Fruit fly (Drosophila melanogaster) whole organism, embryonic: ENCODE results near the gene CG7914.

Source experiments
- B-H1 ChIP-seq: fragments of 200-800 bp; sonication (Bioruptor generic); IDR thresholded peaks from 3 replicates; pipeline ENCODE4 v1.3.6; 2022; ENCODE audit warnings: missing biosample characterization, missing genetic modification characterization
- CG10565 ChIP-seq: fragments of 200-800 bp; sonication (Bioruptor generic); optimal IDR thresholded peaks from 3 replicates; lab custom pipeline; 2016; ENCODE audit warnings: missing biosample characterization, mild to moderate bottlenecking, missing genetic modification characterization
- CG11398 ChIP-seq: fragments of 200-800 bp; sonication (Bioruptor generic); optimal IDR thresholded peaks from 2 replicates; lab custom pipeline; 2016; ENCODE audit warnings: missing biosample characterization, missing genetic modification characterization
- CG12391 ChIP-seq: fragments of 200-800 bp; sonication (Bioruptor generic); optimal IDR thresholded peaks from 3 replicates; lab custom pipeline; 2018; ENCODE audit warnings: missing biosample characterization, mild to moderate bottlenecking, missing genetic modification characterization, moderate library complexity
- CG13123 ChIP-seq: fragments of 200-800 bp; sonication (Bioruptor generic); optimal IDR thresholded peaks from 2 replicates; lab custom pipeline; 2016; ENCODE audit warnings: missing biosample characterization, missing genetic modification characterization
- CG13894 ChIP-seq: fragments of 200-800 bp; sonication (Bioruptor generic); optimal IDR thresholded peaks from 3 replicates; lab custom pipeline; 2018; ENCODE audit warnings: missing biosample characterization, mild to moderate bottlenecking, missing genetic modification characterization, moderate library complexity
- CG15601 ChIP-seq: fragments of 200-800 bp; sonication (Bioruptor generic); optimal IDR thresholded peaks from 3 replicates; lab custom pipeline; 2019; ENCODE audit warnings: missing biosample characterization, mild to moderate bottlenecking, missing genetic modification characterization, moderate library complexity
- CG2678 ChIP-seq: fragments of 200-800 bp; sonication (Bioruptor generic); optimal IDR thresholded peaks from 3 replicates; lab custom pipeline; 2019; ENCODE audit warnings: missing biosample characterization, mild to moderate bottlenecking, missing genetic modification characterization, moderate library complexity
- CG31224 ChIP-seq: fragments of 200-800 bp; sonication (Bioruptor generic); IDR thresholded peaks from 2 replicates; pipeline ENCODE4 v1.3.6; 2022; ENCODE audit warnings: missing biosample characterization, missing genetic modification characterization
- CG34224 ChIP-seq: fragments of 200-800 bp; sonication (Bioruptor generic); IDR thresholded peaks from 3 replicates; pipeline ENCODE4 v1.3.6; 2022; ENCODE audit warnings: missing biosample characterization, missing genetic modification characterization; ENCODE audit not compliant: partially characterized antibody
- CG3995 ChIP-seq: fragments of 200-800 bp; sonication (Bioruptor generic); optimal IDR thresholded peaks from 3 replicates; lab custom pipeline; 2016; ENCODE audit warnings: missing biosample characterization, missing genetic modification characterization
- CG4282 ChIP-seq: fragments of 200-800 bp; sonication (Bioruptor generic); optimal IDR thresholded peaks from 2 replicates; lab custom pipeline; 2016; ENCODE audit warnings: missing biosample characterization, missing genetic modification characterization
- CG6175 ChIP-seq: fragments of 200-800 bp; sonication (Bioruptor generic); IDR thresholded peaks from 3 replicates; pipeline ENCODE4 v1.3.6; 2022; ENCODE audit warnings: missing biosample characterization, missing genetic modification characterization
- CG6654 ChIP-seq: fragments of 200-800 bp; sonication (Bioruptor generic); optimal IDR thresholded peaks from 2 replicates; lab custom pipeline; 2017; ENCODE audit warnings: missing biosample characterization, mild to moderate bottlenecking, missing genetic modification characterization
- CG6791 ChIP-seq: fragments of 200-800 bp; sonication (Bioruptor generic); IDR thresholded peaks from 3 replicates; pipeline ENCODE4 v1.3.6; 2022; ENCODE audit warnings: missing biosample characterization, missing genetic modification characterization; ENCODE audit not compliant: partially characterized antibody
- CG6854 ChIP-seq: fragments of 200-800 bp; sonication (Bioruptor generic); optimal IDR thresholded peaks from 3 replicates; lab custom pipeline; 2017; ENCODE audit warnings: missing biosample characterization, mild to moderate bottlenecking, missing genetic modification characterization
- CG8281 ChIP-seq: fragments of 200-800 bp; sonication (Bioruptor generic); optimal IDR thresholded peaks from 2 replicates; lab custom pipeline; 2018; ENCODE audit warnings: missing biosample characterization, mild to moderate bottlenecking, missing genetic modification characterization, moderate library complexity
- CG9437 ChIP-seq: fragments of 200-800 bp; sonication (Bioruptor generic); optimal IDR thresholded peaks from 2 replicates; lab custom pipeline; 2018; ENCODE audit warnings: missing biosample characterization, mild to moderate bottlenecking, missing genetic modification characterization
- CG9817 ChIP-seq: fragments of 200-800 bp; sonication (Bioruptor generic); optimal IDR thresholded peaks from 2 replicates; lab custom pipeline; 2018; ENCODE audit warnings: missing biosample characterization, mild to moderate bottlenecking, missing genetic modification characterization, moderate library complexity
- CHES-1-like ChIP-seq: fragments of 200-800 bp; sonication (Bioruptor generic); optimal IDR thresholded peaks from 2 replicates; lab custom pipeline; 2016; ENCODE audit warnings: missing biosample characterization, missing genetic modification characterization
- CTCF ChIP-seq: fragments of 200-800 bp; sonication (Bioruptor generic); optimal IDR thresholded peaks from 2 replicates; lab custom pipeline; 2017; ENCODE audit warnings: missing biosample characterization, mild to moderate bottlenecking, missing genetic modification characterization, moderate library complexity
- Gug ChIP-seq: fragments of 200-800 bp; sonication (Bioruptor generic); IDR thresholded peaks from 4 replicates; pipeline ENCODE4 v1.3.6; 2022; ENCODE audit warnings: missing biosample characterization, missing genetic modification characterization
- HLHmδ ChIP-seq: fragments of 200-800 bp; sonication (Bioruptor generic); optimal IDR thresholded peaks from 2 replicates; lab custom pipeline; 2018; ENCODE audit warnings: missing biosample characterization, mild to moderate bottlenecking, missing genetic modification characterization, moderate library complexity
- HmgD ChIP-seq: fragments of 200-800 bp; sonication (Bioruptor generic); optimal IDR thresholded peaks from 3 replicates; lab custom pipeline; 2016; ENCODE audit warnings: missing biosample characterization, missing genetic modification characterization
- Hr3 ChIP-seq: fragments of 200-800 bp; sonication (Bioruptor generic); optimal IDR thresholded peaks from 3 replicates; lab custom pipeline; 2016; ENCODE audit warnings: missing biosample characterization, missing genetic modification characterization
- Hr51 ChIP-seq, 2 experiments: fragments of 200-800 bp; sonication (Bioruptor generic); optimal IDR thresholded peaks; 2 replicates in 1 of 2; 3 replicates in 1 of 2; lab custom pipeline; 2016 to 2018; ENCODE audit warnings: missing biosample characterization in 2 of 2, missing genetic modification characterization in 2 of 2, mild to moderate bottlenecking in 1 of 2, moderate library complexity in 1 of 2
- Hr78 ChIP-seq, 2 experiments: fragments of 200-800 bp in 1 of 2; fragments of >200 bp in 1 of 2; sonication (Bioruptor generic) in 1 of 2; optimal IDR thresholded peaks; 2 replicates each; lab custom pipeline; 2017 to 2019; ENCODE audit warnings: missing biosample characterization in 2 of 2, missing genetic modification characterization in 2 of 2, mild to moderate bottlenecking in 1 of 2, moderate library complexity in 1 of 2
- Lim3 ChIP-seq: fragments of 200-800 bp; sonication (Bioruptor generic); IDR thresholded peaks from 2 replicates; pipeline ENCODE4 v1.3.6; 2022; ENCODE audit warnings: missing biosample characterization, missing genetic modification characterization
- Meics ChIP-seq: fragments of 200-800 bp; sonication (Bioruptor generic); optimal IDR thresholded peaks from 2 replicates; lab custom pipeline; 2017; ENCODE audit warnings: missing biosample characterization, mild to moderate bottlenecking, missing genetic modification characterization
- Oaz ChIP-seq: fragments of 200-800 bp; sonication (Bioruptor generic); IDR thresholded peaks from 2 replicates; pipeline ENCODE4 v1.3.6; 2022; ENCODE audit warnings: missing biosample characterization, missing genetic modification characterization
- Pdp1 ChIP-seq, 2 experiments: fragments of 200-800 bp; sonication (Bioruptor generic); optimal IDR thresholded peaks; 3 replicates each; lab custom pipeline; 2016; ENCODE audit warnings: missing biosample characterization in 2 of 2, missing genetic modification characterization in 2 of 2, mild to moderate bottlenecking in 1 of 2, moderate library complexity in 1 of 2
- Stat92E ChIP-seq, 3 experiments: fragments of >200 bp in 2 of 3; fragments of 200-800 bp in 1 of 3; sonication (Bioruptor generic) in 1 of 3; optimal IDR thresholded peaks; 2 replicates each; lab custom pipeline; 2017 to 2019; ENCODE audit warnings: missing biosample characterization in 3 of 3, missing genetic modification characterization in 3 of 3, mild to moderate bottlenecking in 1 of 3, moderate library complexity in 1 of 3
- Xbp1 ChIP-seq: fragments of 200-800 bp; sonication (Bioruptor generic); optimal IDR thresholded peaks from 3 replicates; lab custom pipeline; 2016; ENCODE audit warnings: missing biosample characterization, mild to moderate bottlenecking, missing genetic modification characterization
- Xrp1 ChIP-seq: fragments of 200-800 bp; sonication (Bioruptor generic); IDR thresholded peaks from 2 replicates; pipeline ENCODE4 v1.3.6; 2022; ENCODE audit warnings: missing biosample characterization, missing genetic modification characterization
- bbx ChIP-seq: fragments of 200-800 bp; sonication (Bioruptor generic); IDR thresholded peaks from 2 replicates; pipeline ENCODE4 v1.3.6; 2022; ENCODE audit warnings: missing biosample characterization, missing genetic modification characterization; ENCODE audit not compliant: partially characterized antibody
- br ChIP-seq: fragments of >200 bp; optimal IDR thresholded peaks from 2 replicates; lab custom pipeline; 2017
- crol ChIP-seq: fragments of 200-800 bp; sonication (Bioruptor generic); IDR thresholded peaks from 2 replicates; pipeline ENCODE4 v1.3.6; 2022; ENCODE audit warnings: missing biosample characterization, missing genetic modification characterization
- gem ChIP-seq: fragments of 200-800 bp; sonication (Bioruptor generic); optimal IDR thresholded peaks from 2 replicates; lab custom pipeline; 2019; ENCODE audit warnings: missing biosample characterization, mild to moderate bottlenecking, missing genetic modification characterization, moderate library complexity
- gsb ChIP-seq: fragments of 200-800 bp; sonication (Bioruptor generic); IDR thresholded peaks from 2 replicates; pipeline ENCODE4 v1.3.6; 2022; ENCODE audit warnings: missing biosample characterization, missing genetic modification characterization
- onecut ChIP-seq: fragments of 200-800 bp; sonication (Bioruptor generic); IDR thresholded peaks from 2 replicates; pipeline ENCODE4 v1.3.6; 2022; ENCODE audit warnings: missing biosample characterization, missing genetic modification characterization
- pan ChIP-seq, 4 experiments: fragments of >200 bp in 3 of 4; fragments of 200-800 bp in 1 of 4; sonication (Bioruptor generic) in 1 of 4; optimal IDR thresholded peaks in 3 of 4; IDR thresholded peaks in 1 of 4; 2 replicates each; pipeline versions ENCODE4 v1.3.6 to Lab custom; 2017 to 2022; ENCODE audit warnings: missing biosample characterization in 2 of 4, missing genetic modification characterization in 2 of 4, mixed read lengths in 1 of 4
- pnt ChIP-seq: fragments of 200-800 bp; sonication (Bioruptor generic); optimal IDR thresholded peaks from 3 replicates; lab custom pipeline; 2016; ENCODE audit warnings: missing biosample characterization, missing genetic modification characterization
- pum ChIP-seq: fragments of 200-800 bp; sonication (Bioruptor generic); optimal IDR thresholded peaks from 2 replicates; lab custom pipeline; 2016; ENCODE audit warnings: missing biosample characterization, missing genetic modification characterization
- repo ChIP-seq: fragments of 200-800 bp; sonication (Bioruptor generic); optimal IDR thresholded peaks from 2 replicates; lab custom pipeline; 2016; ENCODE audit warnings: missing biosample characterization, missing genetic modification characterization
- so ChIP-seq: fragments of 200-800 bp; sonication (Bioruptor generic); IDR thresholded peaks from 3 replicates; pipeline ENCODE4 v1.3.6; 2022; ENCODE audit warnings: missing biosample characterization, missing genetic modification characterization
- stwl ChIP-seq: fragments of 200-800 bp; sonication (Bioruptor generic); optimal IDR thresholded peaks from 3 replicates; lab custom pipeline; 2018; ENCODE audit warnings: missing biosample characterization, mild to moderate bottlenecking, missing genetic modification characterization, moderate library complexity
- tgo ChIP-seq: fragments of 200-800 bp; sonication (Bioruptor generic); IDR thresholded peaks from 3 replicates; pipeline ENCODE4 v1.3.6; 2022; ENCODE audit warnings: missing biosample characterization, missing genetic modification characterization
- tio ChIP-seq: fragments of 200-800 bp; sonication (Bioruptor generic); optimal IDR thresholded peaks from 2 replicates; lab custom pipeline; 2017; ENCODE audit warnings: missing biosample characterization, missing genetic modification characterization, inconsistent platforms
- vnd ChIP-seq: fragments of 200-800 bp; sonication (Bioruptor generic); IDR thresholded peaks from 3 replicates; pipeline ENCODE4 v1.3.6; 2022; ENCODE audit warnings: missing biosample characterization, missing genetic modification characterization; ENCODE audit not compliant: partially characterized antibody
- zen ChIP-seq: fragments of 200-800 bp; sonication (Bioruptor generic); optimal IDR thresholded peaks from 3 replicates; lab custom pipeline; 2018; ENCODE audit warnings: missing biosample characterization, mild to moderate bottlenecking, missing genetic modification characterization, moderate library complexity
- zfh1 ChIP-seq: fragments of 200-800 bp; sonication (Bioruptor generic); IDR thresholded peaks from 3 replicates; pipeline ENCODE4 v1.3.6; 2022; ENCODE audit warnings: missing biosample characterization, missing genetic modification characterization

The CG7914 gene

dm6 chrX:19193336-19193735, at the start of gene CG7914, which contains the start of gene CG14194:
Gene CG7914, minus strand, starts transcription at chrX:19193448.
Gene CG14194, plus strand, starts transcription at chrX:19193555.
- TF ChIP-seq gem (tag; lab: Kevin White, UChicago) (no peak), CG9817 (tag; lab: Kevin White, UChicago) (no peak), CG11398 (no peak), CG6654 (GFP tag; lab: Kevin White, UChicago) (no peak), Hr51 (GFP tag; optimal IDR thresholded peaks at IDR 0.05; lab: Kevin White, UChicago) (no peak), tgo (GFP tag; lab: Robert Waterston, UW) (no peak), Pdp1 (GFP tag; optimal IDR thresholded peaks at IDR 0.05; lab: Kevin White, UChicago) (no peak), CG3995 (no peak), CG12391 (no peak), HLHmδ (GFP tag; lab: Kevin White, UChicago) (no peak), zen (tag; lab: Kevin White, UChicago) (no peak), so (GFP tag; lab: Robert Waterston, UW) (no peak), Xrp1 (no peak), B-H1 (no peak), Stat92E (GFP tag; optimal IDR thresholded peaks at IDR 0.05; lab: Kevin White, UChicago) (no peak), Oaz (no peak), CG6791 (GFP tag; lab: Robert Waterston, UW) (peak; percentile 91), CG6854 (no peak), Lim3 (no peak), stwl (tag; lab: Kevin White, UChicago) (peak; percentile 56), HmgD (GFP tag; lab: Kevin White, UChicago) (peak; percentile 29), CG13894 (no peak), gsb (no peak), CG9437 (GFP tag; lab: Kevin White, UChicago) (no peak), CG34224 (GFP tag; lab: Robert Waterston, UW) (peak; percentile 71; the same call in 2 of the 3 replicates), pan (optimal IDR thresholded peaks at IDR 0.05; lab: Kevin White, UChicago) (no peak), pan (GFP tag; optimal IDR thresholded peaks at IDR 0.05 in 1 of 2, IDR thresholded peaks at IDR 0.05 in 1 of 2) (no peak), CG13123 (GFP tag; lab: Kevin White, UChicago) (no peak), tio (GFP tag; lab: Kevin White, UChicago) (no peak), Gug (GFP tag; lab: Robert Waterston, UW) (no peak), CHES-1-like (GFP tag; lab: Kevin White, UChicago) (no peak), bbx (GFP tag; lab: Robert Waterston, UW) (peak; percentile 89), zfh1 (GFP tag; lab: Robert Waterston, UW) (no peak), Hr3 (no peak), CG10565 (GFP tag; lab: Kevin White, UChicago) (no peak), Hr78 (GFP tag; optimal IDR thresholded peaks at IDR 0.05; lab: Kevin White, UChicago) (no peak), CTCF (GFP tag; lab: Kevin White, UChicago) (no peak), CG6175 (GFP tag; lab: Robert Waterston, UW) (no peak), repo (GFP tag; lab: Kevin White, UChicago) (no peak), crol (GFP tag; lab: Robert Waterston, UW) (no peak), CG8281 (tag; lab: Kevin White, UChicago) (no peak), vnd (GFP tag; lab: Robert Waterston, UW) (peak; percentile 80), pnt (GFP tag; lab: Kevin White, UChicago) (no peak), CG4282 (GFP tag; lab: Kevin White, UChicago) (no peak), onecut (peak; percentile 19; the same call in 1 of the 2 replicates), CG31224 (GFP tag; lab: Robert Waterston, UW) (no peak), Meics (GFP tag; lab: Kevin White, UChicago) (no peak), CG15601 (tag; lab: Kevin White, UChicago) (no peak), br (lab: Kevin White, UChicago) (no peak), Xbp1 (GFP tag; lab: Kevin White, UChicago) (no peak), CG2678 (tag; lab: Kevin White, UChicago) (no peak), pum (GFP tag; lab: Kevin White, UChicago) (no peak)
